Fruit fly (Drosophila melanogaster): Measurements from ENCODE around the gene CG8907.

Gene CG8907

dm6 chr3R:17060244-17060664 is 52.2 kb downstream of the CG8907 start (continued):
- TF ChIP-seq dsx (GFP tag; optimal IDR thresholded peaks at IDR 0.05; ENCODE audit: poor library complexity, severe bottlenecking) (peak; percentile 40), topi (GFP tag; optimal IDR thresholded peaks at IDR 0.05) (peak; percentile 54), CG11294 (GFP tag; IDR thresholded peaks at IDR 0.05) (no peak), Hr4 (GFP tag; optimal IDR thresholded peaks at IDR 0.05) (peak; percentile 92), CG16779 (tag; optimal IDR thresholded peaks at IDR 0.05) (no peak), CG32006 (GFP tag; optimal IDR thresholded peaks at IDR 0.05) (peak; percentile 95), Met (GFP tag; optimal IDR thresholded peaks at IDR 0.05) (peak; percentile 52), achi (GFP tag; optimal IDR thresholded peaks at IDR 0.05) (peak; percentile 71), CG15336 (GFP tag; IDR thresholded peaks at IDR 0.05) (peak; percentile 79), Eip75B (GFP tag; optimal IDR thresholded peaks at IDR 0.05) (peak; percentile 77), Ets96B (tag; optimal IDR thresholded peaks at IDR 0.05) (peak; percentile 71), vri (GFP tag; optimal IDR thresholded peaks at IDR 0.05) (no peak), CG10631 (GFP tag; optimal IDR thresholded peaks at IDR 0.05) (peak; percentile 73), CG8319 (GFP tag; optimal IDR thresholded peaks at IDR 0.05) (peak; percentile 26), CG11762 (GFP tag; optimal IDR thresholded peaks at IDR 0.05; ENCODE audit: insufficient read depth) (peak; percentile 58), dac (GFP tag; optimal IDR thresholded peaks at IDR 0.05) (peak; percentile 65), CG3032 (tag; optimal IDR thresholded peaks at IDR 0.05) (peak; percentile 72), CG31627 (GFP tag; optimal IDR thresholded peaks at IDR 0.05) (peak; percentile 10)

DNA sequence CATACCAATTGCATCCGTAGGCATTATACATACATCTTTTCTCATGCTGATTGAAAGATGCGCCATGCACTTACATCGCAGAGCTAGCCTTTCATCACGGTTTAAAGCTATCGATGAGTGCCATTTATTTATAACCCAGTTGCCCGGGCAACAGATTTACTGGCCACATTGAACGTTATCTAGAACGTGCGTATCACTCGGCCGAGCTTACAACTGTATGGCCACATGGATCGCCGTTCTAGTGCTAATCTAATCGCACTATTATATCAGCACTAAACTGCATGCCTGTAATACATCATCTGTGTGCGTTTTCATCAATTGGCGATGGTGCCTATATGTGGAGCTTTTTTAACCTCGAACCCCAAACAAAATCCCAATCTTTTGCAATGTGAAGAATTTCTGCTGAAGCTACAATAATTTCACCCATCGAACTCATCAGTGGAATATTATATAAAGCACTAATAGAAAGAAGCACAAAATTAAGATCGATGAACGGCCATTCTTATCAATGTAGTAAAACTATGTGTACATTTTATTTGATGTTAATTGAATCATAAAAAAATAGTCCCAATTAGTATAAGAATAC is 52.8 kb downstream of the CG8907 start:
- TF ChIP-seq CG6792 (GFP tag; optimal IDR thresholded peaks at IDR 0.05), result no peak
- peak; percentile 55 for TF ChIP-seq svp (GFP tag)

DNA sequence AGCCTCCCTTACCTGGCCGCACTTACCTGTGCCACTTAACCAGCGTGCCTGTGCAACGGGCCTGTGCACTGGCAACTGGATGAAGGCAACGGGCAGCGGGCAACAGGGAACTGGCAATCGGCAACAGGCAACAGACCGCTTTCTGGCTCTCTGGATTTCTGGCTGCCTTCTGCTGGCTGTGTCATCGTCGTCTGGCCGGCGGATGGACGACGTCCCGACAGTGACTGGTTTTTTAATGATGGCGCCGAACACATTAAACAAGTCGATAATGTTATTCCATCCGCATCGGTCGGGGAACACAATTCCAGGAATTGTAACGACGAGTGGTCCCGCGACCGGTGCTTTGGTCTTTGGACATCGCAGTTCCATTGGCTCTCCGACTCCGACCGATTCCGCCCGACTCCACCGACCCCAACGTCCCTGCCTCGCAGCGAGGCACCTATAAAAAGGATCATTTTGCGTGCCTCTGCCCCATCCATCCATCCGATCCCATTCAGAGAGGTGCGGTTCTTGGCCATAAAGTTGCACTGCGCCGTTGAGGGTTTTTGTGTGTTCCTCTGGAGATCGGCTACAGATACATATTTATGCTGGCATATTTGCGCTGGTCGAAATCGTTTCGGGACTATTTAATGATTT is 53.8 kb downstream of the CG8907 start:
- TF ChIP-seq CG6163 (GFP tag; IDR thresholded peaks at IDR 0.05) (peak; percentile 46; the same call in 2 of the 3 replicates), eg (GFP tag; IDR thresholded peaks at IDR 0.05) (0 out of 3 replicates have a peak, but pooled peaks have one; percentile 18), Lpt (GFP tag; optimal IDR thresholded peaks at IDR 0.05) (peak; percentile 26), CG11762 (GFP tag; optimal IDR thresholded peaks at IDR 0.05; ENCODE audit: insufficient read depth) (no peak), CG11294 (GFP tag; IDR thresholded peaks at IDR 0.05) (no peak), net (GFP tag; optimal IDR thresholded peaks at IDR 0.05) (no peak), achi (GFP tag; optimal IDR thresholded peaks at IDR 0.05) (no peak), Met (GFP tag; optimal IDR thresholded peaks at IDR 0.05) (no peak), CG32006 (GFP tag; optimal IDR thresholded peaks at IDR 0.05) (peak; percentile 1), CG1621 (tag; optimal IDR thresholded peaks at IDR 0.05) (peak; percentile 18), CG8119 (GFP tag; IDR thresholded peaks at IDR 0.05) (no peak), dsx (GFP tag; optimal IDR thresholded peaks at IDR 0.05; ENCODE audit: poor library complexity, severe bottlenecking) (no peak), CG6854 (GFP tag; optimal IDR thresholded peaks at IDR 0.05) (peak; percentile 64), ss (GFP tag; optimal IDR thresholded peaks at IDR 0.05) (peak in 1 of 2 experiments; percentile 74), CG6808 (GFP tag; optimal IDR thresholded peaks at IDR 0.05) (peak; percentile 41), Hr39 (GFP tag; optimal IDR thresholded peaks at IDR 0.05) (no peak)
